Fruit fly (Drosophila melanogaster) ovary, adult (tissue): ENCODE measurements around the gene Or22b.

Source experiments
- CG17801 ChIP-seq: fragments of 200-800 bp; optimal IDR thresholded peaks from 2 replicates; lab custom pipeline; 2019; ENCODE audit warnings: missing biosample characterization, mild to moderate bottlenecking, missing genetic modification characterization, moderate library complexity; ENCODE audit not compliant: partially characterized antibody

Or22b gene

DNA sequence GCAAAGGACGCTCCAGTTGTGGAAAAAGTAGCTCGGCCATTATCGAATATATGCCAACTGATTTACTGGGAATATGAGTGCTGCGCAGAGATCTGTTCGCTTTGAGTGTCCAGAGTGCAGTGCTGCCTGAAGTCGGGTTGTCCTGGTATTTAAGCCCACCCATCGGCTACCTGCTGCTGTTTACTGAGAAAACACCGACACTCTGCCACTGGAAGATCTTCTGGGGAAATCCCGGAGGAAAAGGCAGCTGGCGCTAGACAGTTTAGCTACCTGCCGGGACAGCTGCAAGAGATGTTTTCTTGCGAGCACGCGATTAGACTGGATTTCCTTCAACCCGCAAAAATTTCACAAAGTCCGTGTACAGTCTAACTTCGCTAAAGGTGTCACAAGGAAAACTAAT is 4.5 kb upstream of the Or22b start, which contains the start of gene halo:
TSS of gene halo (minus strand) at position 127 of the 400 bp plus-strand sequence.
- TF ChIP-seq CG17801 = no peak

DNA sequence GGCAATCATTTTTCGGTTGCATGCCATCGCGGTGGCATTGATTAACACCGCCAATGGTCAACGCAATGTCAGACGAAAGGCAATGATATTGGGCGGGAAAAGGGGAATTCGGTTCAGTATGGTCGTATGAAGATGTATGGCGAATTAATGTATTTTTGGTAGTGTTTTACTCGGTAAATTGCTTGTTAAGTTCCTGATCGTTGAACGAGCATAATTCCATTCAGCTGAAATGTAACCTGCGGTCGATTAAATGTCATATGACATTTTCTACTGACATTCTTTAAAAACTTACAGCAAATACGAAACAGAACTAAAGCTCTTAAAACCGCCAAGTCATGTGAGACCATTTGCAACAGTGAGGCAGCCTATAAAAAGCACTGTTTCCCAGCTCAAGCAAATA is 2.3 kb upstream of the Or22b start, which contains the start of gene Or22a:
TSS of gene Or22a (plus strand) at position 301 of the 400 bp plus-strand sequence.
- no peak for TF ChIP-seq CG17801

DNA sequence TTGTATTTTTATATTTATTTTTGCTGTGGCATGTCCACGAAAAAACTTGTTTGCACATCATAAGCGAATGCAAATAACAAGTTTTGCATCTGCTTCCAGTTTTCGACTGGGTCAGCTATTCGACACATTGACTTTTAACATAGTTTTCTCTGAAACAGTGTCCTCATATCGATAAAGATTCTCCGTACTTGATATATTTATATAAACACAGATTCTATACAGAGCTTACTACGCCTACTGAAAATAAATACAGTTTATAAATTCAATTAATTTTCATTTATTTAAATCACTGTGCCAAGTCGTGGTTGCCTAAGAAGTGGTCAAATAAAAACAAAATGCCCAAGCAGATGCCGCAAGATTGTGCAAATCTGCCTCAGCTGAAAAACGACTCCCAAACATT is 12.7 kb downstream of the Or22b start:
- TF ChIP-seq CG17801 = no peak

DNA sequence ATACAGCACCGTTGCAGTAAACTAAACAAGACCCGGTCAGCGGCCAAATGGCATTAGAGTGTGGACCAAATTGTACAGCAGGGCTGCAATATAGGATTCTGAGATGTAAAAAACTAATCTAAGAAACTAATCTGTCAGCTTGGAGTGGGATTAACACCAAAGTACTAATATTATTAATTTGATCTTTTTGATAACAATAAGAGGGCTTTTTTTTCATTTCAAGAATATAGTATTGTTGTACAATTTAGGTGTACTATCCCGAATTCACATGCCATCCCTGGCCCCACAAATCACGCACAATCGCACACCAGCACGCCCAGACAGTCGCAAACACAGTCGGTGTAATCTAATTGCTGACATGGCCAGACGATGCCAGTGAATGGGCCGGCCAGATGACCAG is 15.6 kb downstream of the Or22b start:
- TF ChIP-seq CG17801 = no peak

DNA sequence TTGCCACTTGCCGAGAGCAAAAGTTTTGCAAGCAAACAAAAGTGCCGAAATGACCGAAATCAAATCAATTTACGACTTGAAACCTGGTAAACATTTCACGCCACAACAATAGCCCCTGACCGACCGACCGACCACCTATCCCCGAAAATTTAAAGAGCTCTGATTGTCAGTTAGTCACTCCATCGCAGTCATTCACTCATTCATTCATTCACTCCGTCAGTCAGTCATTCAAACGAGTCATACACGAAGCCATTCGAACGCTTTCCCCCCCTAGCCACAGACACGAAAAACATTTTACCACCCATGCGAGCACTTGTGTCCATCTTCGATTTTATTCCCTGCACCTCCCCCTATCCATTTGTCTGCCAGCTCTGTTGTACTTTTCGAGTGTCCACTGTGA is 25.4 kb downstream of the Or22b start:
- no peak for TF ChIP-seq CG17801

DNA sequence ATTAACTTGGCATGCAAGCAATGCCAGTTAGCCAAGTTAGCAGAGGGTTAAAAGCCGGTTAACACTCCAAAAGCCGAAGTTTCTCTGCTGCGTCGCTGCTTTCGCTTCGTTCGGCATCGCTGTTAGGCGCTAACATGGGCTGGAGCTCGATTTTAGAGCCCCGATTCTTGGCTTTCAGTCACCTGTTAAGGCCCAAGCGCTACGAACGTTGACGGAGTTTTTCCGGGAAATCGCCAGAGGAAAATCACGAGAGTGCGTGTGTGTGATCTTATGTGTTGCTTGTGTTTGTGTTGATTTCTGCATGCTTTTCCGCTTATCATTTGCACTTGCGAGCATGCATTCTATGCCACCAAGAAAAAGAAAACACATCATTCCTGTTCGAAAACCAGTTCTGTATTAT is 32.5 kb downstream of the Or22b start, which contains the start of gene haf:
TSS of gene haf (plus strand) at position 176 of the 400 bp plus-strand sequence.
- TF ChIP-seq CG17801 = no peak

DNA sequence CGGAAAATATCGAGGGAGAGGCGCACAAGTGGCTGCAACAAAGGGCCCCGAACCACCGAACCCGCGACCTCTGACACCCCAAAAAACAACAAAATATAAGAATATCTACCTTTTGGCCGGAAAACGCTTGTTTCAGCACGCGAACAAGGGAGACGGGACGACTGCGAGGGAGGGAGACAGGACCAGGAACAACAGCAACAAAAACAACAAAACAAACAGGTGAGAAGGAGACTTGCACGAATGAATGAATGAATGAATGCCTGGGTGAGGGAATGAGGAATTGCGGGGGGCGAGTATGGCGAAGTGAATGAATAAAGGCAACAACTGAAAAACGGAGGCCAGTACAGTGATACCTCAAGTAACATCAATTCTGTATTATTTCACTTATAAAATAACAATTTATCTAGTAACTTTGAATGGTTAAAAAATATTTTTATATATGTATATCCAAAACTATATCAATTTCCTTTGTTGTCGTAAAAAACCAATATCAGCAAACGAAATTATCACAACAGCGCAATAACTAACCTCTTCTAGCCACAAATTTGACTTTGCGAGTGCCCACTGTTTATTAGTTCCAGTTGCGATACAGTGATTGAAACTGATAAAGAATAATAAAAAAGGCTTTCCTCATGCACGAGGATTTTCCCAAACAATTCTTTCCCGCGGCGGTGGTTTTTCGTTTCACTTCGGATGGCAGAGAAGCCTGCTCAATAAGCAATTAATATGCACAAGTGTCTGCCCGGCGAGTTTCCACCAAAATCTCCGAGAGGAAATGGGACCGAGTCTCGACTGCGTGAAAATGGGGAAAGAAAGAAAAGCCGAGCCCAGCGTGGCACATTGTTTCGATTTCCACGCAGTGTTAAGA is 34.4 kb downstream of the Or22b start:
- TF ChIP-seq CG17801 = no peak

DNA sequence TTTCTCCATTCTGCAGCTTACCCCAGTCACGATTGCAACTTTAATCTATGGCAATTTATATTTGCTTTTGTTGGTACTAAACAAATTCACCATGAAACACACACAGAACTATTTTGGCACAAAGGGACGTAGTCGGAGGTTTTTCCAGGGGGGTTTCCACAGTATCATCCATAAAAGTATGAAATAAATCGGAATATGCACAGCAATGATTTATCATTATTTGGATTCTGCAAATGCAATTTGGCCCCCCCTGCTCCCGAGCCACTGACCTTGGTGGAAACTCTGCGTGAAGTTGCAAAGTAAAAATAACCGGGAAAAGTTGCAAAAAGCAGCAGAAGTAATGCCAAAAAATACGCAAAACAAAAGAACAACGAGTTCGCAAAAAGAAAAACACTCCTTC is 35.4 kb downstream of the Or22b start:
- no peak for TF ChIP-seq CG17801

DNA sequence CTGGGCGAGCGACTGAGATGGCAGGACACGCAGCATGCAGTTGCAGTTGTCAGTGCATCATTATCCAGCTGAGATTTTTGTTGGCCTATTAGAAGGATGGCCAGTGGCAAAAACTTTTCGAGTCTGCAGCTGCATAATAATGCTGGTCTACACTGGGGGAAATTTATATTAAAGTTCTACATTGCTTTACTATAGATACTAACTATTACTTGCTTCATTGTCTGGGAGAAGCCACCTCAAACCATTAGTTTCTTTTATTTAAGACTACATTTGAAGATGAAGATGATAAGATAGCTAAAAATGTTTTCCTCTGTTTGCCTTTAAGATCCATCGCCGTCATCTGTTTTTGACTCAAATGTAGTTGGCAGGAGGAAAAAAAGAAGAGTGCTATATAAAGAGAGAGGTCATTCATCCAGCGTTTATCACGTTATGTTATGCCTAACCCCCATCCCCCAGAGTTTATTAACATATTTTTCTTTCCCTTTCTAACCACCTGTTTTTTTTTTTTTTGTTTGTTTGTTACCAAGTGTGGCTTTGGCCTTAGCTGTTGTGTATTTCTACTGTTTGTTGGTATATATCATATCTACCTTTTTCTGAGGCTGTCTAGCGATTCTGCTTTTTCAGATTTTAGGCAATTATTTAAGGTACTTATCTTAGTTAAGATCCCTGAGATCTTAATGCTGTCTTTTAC is 37.5 kb downstream of the Or22b start:
- no peak for TF ChIP-seq CG17801

DNA sequence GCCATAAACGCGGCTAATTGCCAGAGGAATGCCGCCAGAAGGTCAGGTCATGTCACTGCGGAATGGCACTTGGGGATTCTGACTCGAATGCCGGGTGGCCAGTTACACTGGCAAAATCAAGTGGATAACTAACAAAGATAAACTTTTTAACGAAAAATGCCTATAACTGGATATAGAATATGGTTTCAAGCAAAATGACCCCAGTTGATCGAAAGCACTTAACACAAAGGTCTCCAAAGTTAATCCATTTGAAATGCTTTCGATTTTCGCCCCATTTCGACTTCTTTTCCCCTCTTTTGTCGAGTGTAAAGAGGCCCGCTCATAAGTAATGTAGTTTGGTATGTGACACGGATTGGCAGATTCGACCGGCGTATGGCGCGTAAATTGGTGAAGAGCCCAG is 46.1 kb downstream of the Or22b start:
- TF ChIP-seq CG17801 = no peak
